Worm (Caenorhabditis elegans): ENCODE data around the gene ugt-48.

ugt-48 gene

ce11 chrV:5570433-5570832 is 22.6 kb upstream of the ugt-48 start, which contains the start of gene glb-6:
glb-6 (minus strand) TSS chrV:5570533.
- TF ChIP-seq ceh-36 (tag; optimal IDR thresholded peaks at IDR 0.05) (no peak), hmbx-1 (tag; optimal IDR thresholded peaks at IDR 0.05) (no peak), tbx-37 (GFP tag; conservative IDR thresholded peaks at IDR 0.05) (no peak), F13C5.2 (tag; optimal IDR thresholded peaks at IDR 0.05) (no peak), ama-1 (optimal IDR thresholded peaks at IDR 0.05) (no peak), sea-1 (GFP tag; conservative IDR thresholded peaks at IDR 0.05) (no peak), ceh-13 (GFP tag; optimal IDR thresholded peaks at IDR 0.05) (no peak), scrt-1 (GFP tag; IDR thresholded peaks at IDR 0.05) (no peak), hnd-1 (tag; optimal IDR thresholded peaks at IDR 0.05) (no peak), hmg-4 (GFP tag; optimal IDR thresholded peaks at IDR 0.05) (no peak)

- TF ChIP-seq B0310.2 (tag; optimal IDR thresholded peaks at IDR 0.05) (no peak), ceh-13 (GFP tag; optimal IDR thresholded peaks at IDR 0.05) (no peak), sea-1 (GFP tag; conservative IDR thresholded peaks at IDR 0.05) (no peak)
Measured at ce11 chrV:5567119-5567518, 19.3 kb upstream of the ugt-48 start, which contains the start of gene C18C4.7. C18C4.7 (minus strand) TSS chrV:5567219.

ce11 chrV:5559882-5560281 is 12.0 kb upstream of the ugt-48 start:
- TF ChIP-seq scrt-1 (GFP tag; IDR thresholded peaks at IDR 0.05) (no peak), B0310.2 (tag; optimal IDR thresholded peaks at IDR 0.05) (no peak), hmg-4 (GFP tag; optimal IDR thresholded peaks at IDR 0.05) (no peak), sea-1 (GFP tag; conservative IDR thresholded peaks at IDR 0.05) (no peak), tra-4 (tag; optimal IDR thresholded peaks at IDR 0.05) (no peak), tbx-11 (GFP tag; IDR thresholded peaks at IDR 0.05) (no peak), tbx-37 (GFP tag; conservative IDR thresholded peaks at IDR 0.05) (no peak), ets-7 (tag; optimal IDR thresholded peaks at IDR 0.05) (no peak), ceh-36 (tag; optimal IDR thresholded peaks at IDR 0.05) (no peak), ceh-13 (GFP tag; optimal IDR thresholded peaks at IDR 0.05) (no peak), hmbx-1 (tag; optimal IDR thresholded peaks at IDR 0.05) (no peak), ama-1 (optimal IDR thresholded peaks at IDR 0.05) (no peak), F13C5.2 (tag; optimal IDR thresholded peaks at IDR 0.05) (no peak), flt-1 (GFP tag; IDR thresholded peaks at IDR 0.05) (no peak), aly-1 (tag; optimal IDR thresholded peaks at IDR 0.05) (no peak), pes-1 (GFP tag; IDR thresholded peaks at IDR 0.05) (no peak)

ce11 chrV:5558590-5558989 is 10.7 kb upstream of the ugt-48 start, which contains the start of gene glb-5:
glb-5 (plus strand) TSS chrV:5558890.
- TF ChIP-seq hnd-1 (tag; optimal IDR thresholded peaks at IDR 0.05): no peak

- no peak for TF ChIP-seq tbx-37 (GFP tag; conservative IDR thresholded peaks at IDR 0.05)
- no peak for TF ChIP-seq aly-1 (tag; optimal IDR thresholded peaks at IDR 0.05)
Measured at ce11 chrV:5548497-5548896, 635 bp upstream of the ugt-48 start.

ce11 chrV:5538500-5538899 is 9.4 kb downstream of the ugt-48 start, which contains the start of gene cft-1:
cft-1 (plus strand) TSS chrV:5538800.
- TF ChIP-seq ceh-13 (GFP tag; optimal IDR thresholded peaks at IDR 0.05) (no peak), tra-4 (tag; optimal IDR thresholded peaks at IDR 0.05) (no peak), pes-1 (GFP tag; IDR thresholded peaks at IDR 0.05) (no peak), flt-1 (GFP tag; IDR thresholded peaks at IDR 0.05) (no peak), aly-1 (tag; optimal IDR thresholded peaks at IDR 0.05) (no peak), tbx-11 (GFP tag; IDR thresholded peaks at IDR 0.05) (no peak), ceh-36 (tag; optimal IDR thresholded peaks at IDR 0.05) (no peak), scrt-1 (GFP tag; IDR thresholded peaks at IDR 0.05) (no peak), hmbx-1 (tag; optimal IDR thresholded peaks at IDR 0.05) (no peak), ama-1 (optimal IDR thresholded peaks at IDR 0.05) (no peak), hmg-4 (GFP tag; optimal IDR thresholded peaks at IDR 0.05) (no peak), F13C5.2 (tag; optimal IDR thresholded peaks at IDR 0.05) (no peak), ets-7 (tag; optimal IDR thresholded peaks at IDR 0.05) (no peak), hnd-1 (tag; optimal IDR thresholded peaks at IDR 0.05) (no peak), B0310.2 (tag; optimal IDR thresholded peaks at IDR 0.05) (no peak), sea-1 (GFP tag; conservative IDR thresholded peaks at IDR 0.05) (no peak), tbx-37 (GFP tag; conservative IDR thresholded peaks at IDR 0.05) (no peak)

- TF ChIP-seq tbx-37 (GFP tag; conservative IDR thresholded peaks at IDR 0.05) (no peak), hmg-4 (GFP tag; optimal IDR thresholded peaks at IDR 0.05) (no peak), ceh-13 (GFP tag; optimal IDR thresholded peaks at IDR 0.05) (no peak), aly-1 (tag; optimal IDR thresholded peaks at IDR 0.05) (no peak), ets-7 (tag; optimal IDR thresholded peaks at IDR 0.05) (no peak), scrt-1 (GFP tag; IDR thresholded peaks at IDR 0.05) (no peak), tra-4 (tag; optimal IDR thresholded peaks at IDR 0.05) (no peak), pes-1 (GFP tag; IDR thresholded peaks at IDR 0.05) (no peak), B0310.2 (tag; optimal IDR thresholded peaks at IDR 0.05) (no peak), hmbx-1 (tag; optimal IDR thresholded peaks at IDR 0.05) (no peak), flt-1 (GFP tag; IDR thresholded peaks at IDR 0.05) (no peak), tbx-11 (GFP tag; IDR thresholded peaks at IDR 0.05) (no peak), F13C5.2 (tag; optimal IDR thresholded peaks at IDR 0.05) (no peak), ceh-36 (tag; optimal IDR thresholded peaks at IDR 0.05) (no peak), ama-1 (optimal IDR thresholded peaks at IDR 0.05) (no peak), hnd-1 (tag; optimal IDR thresholded peaks at IDR 0.05) (no peak), sea-1 (GFP tag; conservative IDR thresholded peaks at IDR 0.05) (no peak)
Measured at ce11 chrV:5536240-5536811, 11.5 kb downstream of the ugt-48 start, which contains the start of the genes cox-16 and syp-2. cox-16 (minus strand) TSS chrV:5536243. syp-2 (plus strand) TSS chrV:5536487.

ce11 chrV:5535774-5536173 is 12.1 kb downstream of the ugt-48 start, which contains the start of gene C24G6.8:
C24G6.8 (minus strand) TSS chrV:5535874.
- TF ChIP-seq B0310.2 (tag; optimal IDR thresholded peaks at IDR 0.05) (no peak), F13C5.2 (tag; optimal IDR thresholded peaks at IDR 0.05) (no peak), ceh-36 (tag; optimal IDR thresholded peaks at IDR 0.05) (no peak), tbx-11 (GFP tag; IDR thresholded peaks at IDR 0.05) (no peak), ama-1 (optimal IDR thresholded peaks at IDR 0.05) (no peak), hmg-4 (GFP tag; optimal IDR thresholded peaks at IDR 0.05) (no peak), flt-1 (GFP tag; IDR thresholded peaks at IDR 0.05) (no peak), aly-1 (tag; optimal IDR thresholded peaks at IDR 0.05) (no peak), tbx-37 (GFP tag; conservative IDR thresholded peaks at IDR 0.05) (no peak), sea-1 (GFP tag; conservative IDR thresholded peaks at IDR 0.05) (no peak)
